Worm (Caenorhabditis elegans) whole organism, L4 larva: Measurements from ENCODE around the gene fat-7.

ENCODE experiments used
- F10B5.3 ChIP-seq: sonication (generic microtip); optimal IDR thresholded peaks from 2 replicates; lab custom pipeline; 2016; ENCODE audit warnings: mild to moderate bottlenecking, missing genetic modification characterization, missing compliant biosample characterization
- dmd-8 ChIP-seq: fragments of 200-800 bp; sonication (Bioruptor generic); IDR thresholded peaks from 2 replicates; pipeline ENCODE4 v1.3.6; 2022; ENCODE audit warnings: missing genetic modification characterization, missing compliant biosample characterization
- fkh-10 ChIP-seq: fragments of 150-350 bp; optimal IDR thresholded peaks from 2 replicates; lab custom pipeline; 2014; ENCODE audit warnings: missing biosample characterization, missing genetic modification reagents, missing genetic modification characterization
- lin-1 ChIP-seq: fragments of 200-800 bp; sonication (Bioruptor generic); IDR thresholded peaks from 2 replicates; pipeline ENCODE4 v1.3.6; 2022; ENCODE audit warnings: missing genetic modification reagents, missing genetic modification characterization, missing compliant biosample characterization
- madf-5 ChIP-seq, 2 experiments: fragments of 200-800 bp; sonication (Bioruptor generic); IDR thresholded peaks; 2 replicates each; pipeline ENCODE4 v1.3.6; 2022; ENCODE audit warnings: missing compliant biosample characterization in 2 of 2, missing genetic modification characterization in 2 of 2
- nhr-10 ChIP-seq: fragments of 150-350 bp; optimal IDR thresholded peaks from 2 replicates; lab custom pipeline; 2014; ENCODE audit warnings: missing biosample characterization, missing genetic modification characterization
- nhr-76 ChIP-seq: fragments of 150-350 bp; optimal IDR thresholded peaks from 2 replicates; lab custom pipeline; 2014; ENCODE audit warnings: missing biosample characterization, missing genetic modification characterization
- pha-4 ChIP-seq, 2 experiments: fragments of 150-350 bp in 1 of 2; fragments of 200-800 bp in 1 of 2; sonication (Bioruptor generic) in 1 of 2; IDR thresholded peaks in 1 of 2; optimal IDR thresholded peaks in 1 of 2; 2 replicates each; pipeline versions ENCODE4 v1.3.6 to Lab custom; 2014 to 2022; ENCODE audit warnings: missing genetic modification characterization in 2 of 2, missing genetic modification reagents in 2 of 2, missing biosample characterization in 1 of 2, missing compliant biosample characterization in 1 of 2
- tag-97 ChIP-seq: fragments of 200-800 bp; sonication (Bioruptor generic); IDR thresholded peaks from 2 replicates; pipeline ENCODE4 v1.3.6; 2022; ENCODE audit warnings: missing genetic modification characterization, missing compliant biosample characterization
- zag-1 ChIP-seq: fragments of 150-350 bp; optimal IDR thresholded peaks from 2 replicates; lab custom pipeline; 2014; ENCODE audit warnings: missing biosample characterization, missing genetic modification characterization

- TF ChIP-seq madf-5 (GFP tag; IDR thresholded peaks at IDR 0.05; lab: Robert Waterston, UW) (no peak), tag-97 (no peak), nhr-10 (no peak), zag-1 (tag; lab: Kevin White, UChicago) (no peak), lin-1 (GFP tag; lab: Robert Waterston, UW) (no peak), dmd-8 (GFP tag; lab: Robert Waterston, UW) (no peak), nhr-76 (no peak), F10B5.3 (tag; lab: Kevin White, UChicago) (no peak), pha-4 (GFP tag; IDR thresholded peaks at IDR 0.05; lab: Robert Waterston, UW) (no peak), pha-4 (tag; optimal IDR thresholded peaks at IDR 0.05; lab: Kevin White, UChicago) (no peak), fkh-10 (GFP tag; lab: Kevin White, UChicago) (no peak)
Measured at ce11 chrV:7166709-7167108, 13.8 kb upstream of the fat-7 start, which contains the start of gene ugt-36.
